Worm (Caenorhabditis elegans): ENCODE results near the gene lmd-5.

Gene lmd-5

ce11 chrV:7164210-7164609 lies 40.8 kb downstream of the lmd-5 start, which contains the start of gene srh-83:
srh-83 (plus strand) TSS chrV:7164510.
- TF ChIP-seq lin-13 (tag; optimal IDR thresholded peaks at IDR 0.05), result no peak
- TF ChIP-seq ztf-11 (tag; optimal IDR thresholded peaks at IDR 0.05), result no peak
- no peak for TF ChIP-seq ceh-39 (tag; optimal IDR thresholded peaks at IDR 0.05)
- TF ChIP-seq sem-2 (GFP tag; optimal IDR thresholded peaks at IDR 0.05), result no peak
- no peak for TF ChIP-seq nhr-12 (tag; optimal IDR thresholded peaks at IDR 0.05)
- no peak for TF ChIP-seq elt-3 (tag; optimal IDR thresholded peaks at IDR 0.05)
- no peak for TF ChIP-seq lsy-2 (tag; optimal IDR thresholded peaks at IDR 0.05)
- no peak for TF ChIP-seq cnd-1 (tag; optimal IDR thresholded peaks at IDR 0.05)
- no peak for TF ChIP-seq lin-32 (GFP tag; optimal IDR thresholded peaks at IDR 0.05)
- no peak for TF ChIP-seq tbx-8 (GFP tag; optimal IDR thresholded peaks at IDR 0.05)
- TF ChIP-seq ceh-43 (GFP tag; optimal IDR thresholded peaks at IDR 0.05), result no peak
- TF ChIP-seq ces-1 (GFP tag; optimal IDR thresholded peaks at IDR 0.05), result no peak

- TF ChIP-seq nhr-28 (tag; optimal IDR thresholded peaks at IDR 0.05) (no peak), nhr-76 (tag; optimal IDR thresholded peaks at IDR 0.05) (no peak), zip-8 (tag; optimal IDR thresholded peaks at IDR 0.05) (no peak)
Measured at ce11 chrV:7166709-7167108, 43.3 kb downstream of the lmd-5 start, which contains the start of gene ugt-36. ugt-36 (plus strand) TSS chrV:7167009.

ce11 chrV:7175201-7175600 lies 51.7 kb downstream of the lmd-5 start, which contains the start of gene lgc-39:
lgc-39 (plus strand) TSS chrV:7175501.
- TF ChIP-seq elt-1 (tag; optimal IDR thresholded peaks at IDR 0.05; ENCODE audit: borderline replicate concordance, insufficient read depth) (no peak), ham-2 (GFP tag; optimal IDR thresholded peaks at IDR 0.05) (no peak), nhr-2 (tag; optimal IDR thresholded peaks at IDR 0.05) (no peak), mls-2 (tag; optimal IDR thresholded peaks at IDR 0.05) (no peak), sem-2 (GFP tag; optimal IDR thresholded peaks at IDR 0.05) (no peak), lin-13 (tag; optimal IDR thresholded peaks at IDR 0.05) (no peak)
